Worm (Caenorhabditis elegans) whole organism, L3 larva: ENCODE results near the gene C25E10.8.

ENCODE experiments used
- ama-1 ChIP-seq: fragments of 150-350 bp; optimal IDR thresholded peaks from 2 replicates; lab custom pipeline; 2018
- ceh-16 ChIP-seq: sonication (generic microtip); optimal IDR thresholded peaks from 2 replicates; lab custom pipeline; 2017; ENCODE audit warnings: missing biosample characterization, missing genetic modification characterization
- ceh-82 ChIP-seq: fragments of 150-350 bp; optimal IDR thresholded peaks from 2 replicates; lab custom pipeline; 2014; ENCODE audit warnings: missing biosample characterization, missing genetic modification characterization
- egl-27 ChIP-seq: sonication (generic microtip); optimal IDR thresholded peaks from 4 replicates; lab custom pipeline; 2017; ENCODE audit warnings: missing biosample characterization, missing genetic modification reagents, missing genetic modification characterization
- elt-2 ChIP-seq: sonication (generic microtip); optimal IDR thresholded peaks from 2 replicates; lab custom pipeline; 2016; ENCODE audit warnings: missing genetic modification reagents, mild to moderate bottlenecking, missing genetic modification characterization, missing compliant biosample characterization
- jun-1 ChIP-seq: fragments of 150-350 bp; optimal IDR thresholded peaks from 2 replicates; lab custom pipeline; 2014; ENCODE audit warnings: missing biosample characterization, missing genetic modification reagents, missing genetic modification characterization
- nfya-1 ChIP-seq: sonication (generic microtip); optimal IDR thresholded peaks from 2 replicates; lab custom pipeline; 2017; ENCODE audit warnings: missing genetic modification characterization, mild to moderate bottlenecking, missing compliant biosample characterization, antibody characterized with exemption, moderate library complexity; ENCODE audit not compliant: insufficient read depth
- nhr-11 ChIP-seq: fragments of 150-350 bp; optimal IDR thresholded peaks from 2 replicates; lab custom pipeline; 2014; ENCODE audit warnings: missing biosample characterization, missing genetic modification characterization
- nhr-12 ChIP-seq: fragments of 150-350 bp; optimal IDR thresholded peaks from 2 replicates; lab custom pipeline; 2014; ENCODE audit warnings: missing biosample characterization, missing genetic modification characterization
- nhr-237 ChIP-seq: fragments of 150-350 bp; optimal IDR thresholded peaks from 2 replicates; lab custom pipeline; 2014; ENCODE audit warnings: missing biosample characterization, missing genetic modification characterization
- nhr-76 ChIP-seq: fragments of 150-350 bp; sonication (generic microtip); optimal IDR thresholded peaks from 5 replicates; lab custom pipeline; 2014; ENCODE audit warnings: missing biosample characterization, missing genetic modification characterization
- pha-4 ChIP-seq: fragments of 150-350 bp; optimal IDR thresholded peaks from 2 replicates; lab custom pipeline; 2014; ENCODE audit warnings: missing biosample characterization, missing genetic modification reagents, missing genetic modification characterization
- snpc-4 ChIP-seq: fragments of 150-350 bp; optimal IDR thresholded peaks from 2 replicates; lab custom pipeline; 2014; ENCODE audit warnings: missing biosample characterization, missing genetic modification characterization
- unc-39 ChIP-seq: sonication (generic microtip); optimal IDR thresholded peaks from 4 replicates; lab custom pipeline; 2017; ENCODE audit warnings: missing biosample characterization, missing genetic modification characterization

DNA sequence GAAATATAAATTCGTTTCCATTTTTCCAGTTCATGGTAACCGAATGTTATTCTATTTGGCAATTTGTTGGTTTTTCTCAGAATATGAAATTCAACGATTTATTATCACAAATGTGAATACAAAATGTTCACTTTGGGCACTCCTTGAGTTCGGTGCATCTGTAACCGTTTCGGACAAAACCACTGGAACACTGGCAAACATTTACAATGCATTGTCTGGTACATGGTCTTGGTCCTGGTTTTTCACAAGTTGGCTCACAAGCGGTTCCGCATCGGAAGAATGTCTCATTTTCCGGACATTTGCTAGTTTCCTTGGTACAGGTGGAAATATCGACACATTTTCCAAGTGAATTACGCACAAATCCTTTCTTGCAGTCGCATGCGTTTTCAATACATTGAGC is 634 bp downstream of the C25E10.8 start:
- TF ChIP-seq nfya-1, result no peak
- TF ChIP-seq egl-27, result no peak
- no peak for TF ChIP-seq ama-1 (lab: Kevin White, UChicago)
- no peak for TF ChIP-seq nhr-12
- TF ChIP-seq pha-4 (tag; lab: Kevin White, UChicago), result no peak
- TF ChIP-seq ceh-82 (tag; lab: Kevin White, UChicago), result no peak
- TF ChIP-seq nhr-11 (tag; lab: Kevin White, UChicago), result no peak
- no peak for TF ChIP-seq unc-39 (tag; lab: Kevin White, UChicago)
- no peak for TF ChIP-seq nhr-237 (tag; lab: Kevin White, UChicago)
- no peak for TF ChIP-seq elt-2
- TF ChIP-seq jun-1 (tag; lab: Kevin White, UChicago), result no peak
- TF ChIP-seq snpc-4 (tag; lab: Kevin White, UChicago), result no peak
- no peak for TF ChIP-seq nhr-76 (tag; lab: Kevin White, UChicago)
- no peak for TF ChIP-seq ceh-16 (tag; lab: Kevin White, UChicago)
